Fruit fly (Drosophila melanogaster) Kc167 (cell line): ENCODE results near the gene CG12502.

ENCODE experiments used
- Sin3A ChIP-seq: fragments of >200 bp; optimal IDR thresholded peaks from 2 replicates; lab custom pipeline; 2018; ENCODE audit warnings: missing external identifiers
- h ChIP-seq: fragments of >200 bp; optimal IDR thresholded peaks from 3 replicates; lab custom pipeline; 2018; ENCODE audit warnings: missing external identifiers
- insv ChIP-seq: fragments of >200 bp; optimal IDR thresholded peaks from 3 replicates; lab custom pipeline; 2018; ENCODE audit warnings: missing external identifiers
- psq ChIP-seq: fragments of >200 bp; optimal IDR thresholded peaks from 2 replicates; lab custom pipeline; 2017; ENCODE audit warnings: missing external identifiers
- ttk ChIP-seq: sonication (Bioruptor generic); optimal IDR thresholded peaks from 2 replicates; lab custom pipeline; 2017; ENCODE audit warnings: missing external identifiers

DNA sequence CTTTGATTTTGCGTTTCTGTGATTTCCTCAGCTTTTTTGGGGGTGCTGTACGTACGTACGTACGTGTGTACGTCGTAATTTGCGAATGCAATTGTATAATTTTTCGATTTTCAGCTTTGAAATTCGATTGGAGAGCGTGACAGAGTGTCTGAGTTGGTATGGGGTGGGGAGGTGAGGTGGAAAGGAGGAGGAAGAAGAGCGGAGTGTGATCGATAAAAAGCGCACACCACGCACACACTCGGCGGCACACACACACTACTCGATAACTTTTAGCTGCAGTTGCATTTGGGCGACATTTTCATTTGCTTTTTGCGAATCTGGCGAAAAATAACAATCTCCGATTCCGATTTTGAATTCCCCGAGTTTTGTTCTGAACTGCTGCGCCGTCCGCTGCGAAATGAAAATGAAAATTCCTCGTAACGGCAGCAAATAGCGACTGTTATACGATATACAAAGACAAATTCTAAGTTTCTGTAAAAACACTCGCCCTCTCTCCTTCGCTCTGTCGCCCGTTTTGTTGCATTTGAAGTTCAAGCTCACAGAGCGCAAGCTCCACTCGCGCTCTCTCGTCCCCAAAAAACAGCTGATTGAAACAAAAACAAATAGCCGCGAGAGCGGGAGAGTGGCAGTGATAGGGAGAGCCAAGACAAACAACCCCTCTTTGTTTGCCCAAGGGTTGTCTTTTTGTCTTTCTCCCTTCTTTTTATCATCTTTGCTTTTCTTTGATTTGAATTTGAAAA is 16.5 kb downstream of the CG12502 start, which contains the start of gene CG13907:
- no peak for TF ChIP-seq psq
- TF ChIP-seq insv (lab: Kevin White, UChicago) = no peak
- no peak for TF ChIP-seq Sin3A (lab: Kevin White, UChicago)
- TF ChIP-seq h (lab: Kevin White, UChicago) = no peak
- TF ChIP-seq ttk = no peak
